Fruit fly (Drosophila melanogaster): ENCODE results near the gene sicily.

dm6 chrX:11893643-11894042, 2.1 kb downstream of the sicily start, which contains the start of gene wisp:
- TF ChIP-seq D1 (tag; optimal IDR thresholded peaks at IDR 0.05) = no peak
- no peak for TF ChIP-seq CG8159 (tag; optimal IDR thresholded peaks at IDR 0.05)
- TF ChIP-seq CG12605 (GFP tag; IDR thresholded peaks at IDR 0.05) = no peak
- TF ChIP-seq CG8301 (tag; optimal IDR thresholded peaks at IDR 0.05) = no peak
- TF ChIP-seq EcR (GFP tag; optimal IDR thresholded peaks at IDR 0.05) = no peak
- no peak for TF ChIP-seq fd96Ca (GFP tag; IDR thresholded peaks at IDR 0.05)
- no peak for TF ChIP-seq CG13204 (GFP tag; optimal IDR thresholded peaks at IDR 0.05)
- TF ChIP-seq rn (GFP tag; IDR thresholded peaks at IDR 0.05) = no peak
- TF ChIP-seq Pif1B (GFP tag; optimal IDR thresholded peaks at IDR 0.05) = no peak
- no peak for TF ChIP-seq CG4496 (GFP tag; IDR thresholded peaks at IDR 0.05)

Data from whole organism, pupa.